Fruit fly (Drosophila melanogaster): ENCODE results near the gene mrn.

DNA sequence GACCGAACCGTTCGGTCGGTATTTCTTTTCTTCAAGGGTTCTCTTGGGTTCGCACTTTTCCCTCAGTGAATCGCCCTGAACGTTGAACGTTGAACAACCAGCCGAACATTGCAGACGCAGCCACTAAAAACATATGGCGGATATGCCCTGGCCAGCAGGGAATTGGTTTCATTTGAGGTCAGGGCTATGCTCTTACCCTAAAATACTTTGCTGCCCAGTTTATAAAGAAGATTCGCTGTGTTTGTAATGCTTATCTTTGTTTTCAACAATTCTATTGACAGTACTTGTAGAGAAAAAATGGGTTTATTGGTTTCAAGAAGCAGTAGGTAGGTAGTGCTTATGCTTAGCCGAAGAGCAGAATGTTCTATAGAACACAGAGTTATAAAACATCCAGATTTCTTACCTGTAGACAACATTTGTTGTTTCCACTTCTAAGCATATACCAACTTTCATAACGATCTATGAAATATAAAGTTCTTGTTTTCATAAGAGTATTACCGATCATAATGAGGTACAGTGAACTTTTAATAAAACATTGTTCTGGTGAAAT lies 14.9 kb upstream of the mrn start:
- TF ChIP-seq CG14711 (tag; optimal IDR thresholded peaks at IDR 0.05) (no peak), toe (GFP tag; optimal IDR thresholded peaks at IDR 0.05) (no peak)

Data from whole organism, adult.